Worm (Caenorhabditis elegans): ENCODE data around the gene bud-31.
"Not testable (repeated sequence)": the region's sequence is repeated elsewhere in the genome, so short reads cannot be mapped to it uniquely, and the experiment has no call there.

The bud-31 gene

ce11 chrIII:9682729-9683128, 13.6 kb downstream of the bud-31 start, which contains the start of gene C07A9.5:
C07A9.5 (minus strand) TSS chrIII:9682829.
- not testable (repeated sequence) for TF ChIP-seq Y75B8A.6 (GFP tag; IDR thresholded peaks at IDR 0.05); daf-16 (GFP tag; optimal IDR thresholded peaks at IDR 0.05); daf-16 (tag; optimal IDR thresholded peaks at IDR 0.05); nhr-28 (tag; optimal IDR thresholded peaks at IDR 0.05)

ce11 chrIII:9681206-9681605, 15.1 kb downstream of the bud-31 start, which contains the start of gene C07A9.13:
C07A9.13 (minus strand) TSS chrIII:9681306.
- peak in 1 of 2 experiments; percentile 11 for TF ChIP-seq unc-62 (GFP tag; optimal IDR thresholded peaks at IDR 0.05 in 1 of 2)
- TF ChIP-seq unc-62 (tag; optimal IDR thresholded peaks at IDR 0.05): not testable (repeated sequence)

- TF ChIP-seq unc-62 (GFP tag; optimal IDR thresholded peaks at IDR 0.05 in 1 of 2): peak in 1 of 2 experiments; percentile 55
- TF ChIP-seq unc-62 (tag; optimal IDR thresholded peaks at IDR 0.05): no peak
- TF ChIP-seq zip-2 (tag; optimal IDR thresholded peaks at IDR 0.05): no peak
Observed at ce11 chrIII:9678819-9679218, 17.5 kb downstream of the bud-31 start, which contains the start of gene ugt-60. ugt-60 (minus strand) TSS chrIII:9679051.

DNA sequence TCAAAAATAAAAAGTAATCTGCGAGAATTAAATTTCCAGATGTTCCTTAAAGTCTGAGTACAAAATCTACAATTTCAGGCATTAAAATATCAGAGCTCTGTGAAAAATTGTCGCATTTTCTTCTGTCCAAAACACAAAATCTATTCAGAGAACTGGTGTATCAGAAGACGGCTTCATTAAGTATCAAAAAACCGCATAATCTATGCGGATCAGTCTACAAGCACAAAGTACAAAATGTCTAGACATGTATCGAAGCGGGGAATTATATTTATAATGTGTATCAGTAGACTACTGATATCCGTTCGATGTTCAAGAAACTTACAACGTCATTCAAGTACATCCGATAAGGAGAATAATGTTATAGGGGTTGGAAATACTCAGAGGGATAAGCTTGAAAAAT, 26.8 kb downstream of the bud-31 start:
- no peak for TF ChIP-seq pqm-1 (tag; optimal IDR thresholded peaks at IDR 0.05)
- no peak for TF ChIP-seq Y5F2A.4 (GFP tag; optimal IDR thresholded peaks at IDR 0.05)
- no peak for TF ChIP-seq Y48G9A.11 (GFP tag; IDR thresholded peaks at IDR 0.05)
- no peak for TF ChIP-seq fkh-10 (GFP tag; optimal IDR thresholded peaks at IDR 0.05)
- TF ChIP-seq ztf-11 (tag; optimal IDR thresholded peaks at IDR 0.05): no peak
- TF ChIP-seq lsy-2 (tag; optimal IDR thresholded peaks at IDR 0.05): no peak

- TF ChIP-seq ces-1 (GFP tag; optimal IDR thresholded peaks at IDR 0.05) (no peak), set-16 (GFP tag; IDR thresholded peaks at IDR 0.05) (peak; percentile 89), T26A8.4 (GFP tag; IDR thresholded peaks at IDR 0.05) (no peak; the same call in 1 of the 2 replicates), ZK546.5 (tag; optimal IDR thresholded peaks at IDR 0.05) (no peak), nhr-28 (tag; optimal IDR thresholded peaks at IDR 0.05) (peak; percentile 75), ztf-7 (tag; optimal IDR thresholded peaks at IDR 0.05) (no peak), lin-38 (GFP tag; IDR thresholded peaks at IDR 0.05) (peak; percentile 54), fkh-10 (GFP tag; optimal IDR thresholded peaks at IDR 0.05) (peak; percentile 59), vab-7 (GFP tag; IDR thresholded peaks at IDR 0.05) (no peak; the same call in 1 of the 2 replicates), dmd-8 (GFP tag; IDR thresholded peaks at IDR 0.05) (no peak), hif-1 (tag; optimal IDR thresholded peaks at IDR 0.05) (peak in 1 of 2 experiments; percentile 73), hlh-30 (tag; optimal IDR thresholded peaks at IDR 0.05; ENCODE audit: insufficient read depth) (peak; percentile 75), sdz-12 (GFP tag; optimal IDR thresholded peaks at IDR 0.05) (no peak), lin-15B (tag; optimal IDR thresholded peaks at IDR 0.05) (no peak), zfp-3 (GFP tag; conservative IDR thresholded peaks at IDR 0.05) (no peak), spr-1 (tag; optimal IDR thresholded peaks at IDR 0.05) (peak; percentile 52), nhr-48 (tag; optimal IDR thresholded peaks at IDR 0.05) (peak; percentile 80), lsy-2 (tag; optimal IDR thresholded peaks at IDR 0.05) (peak; percentile 44 to 64), madf-9 (GFP tag; conservative IDR thresholded peaks at IDR 0.05) (no peak), unc-39 (tag; optimal IDR thresholded peaks at IDR 0.05) (no peak), ztf-11 (tag; optimal IDR thresholded peaks at IDR 0.05) (no peak), ceh-32 (tag; optimal IDR thresholded peaks at IDR 0.05; ENCODE audit: poor library complexity) (peak; percentile 15), skn-1 (tag; optimal IDR thresholded peaks at IDR 0.05) (no peak), lin-39 (tag; optimal IDR thresholded peaks at IDR 0.05) (no peak), ZK337.2 (GFP tag; IDR thresholded peaks at IDR 0.05) (no peak), dpl-1 (GFP tag; optimal IDR thresholded peaks at IDR 0.05) (peak; percentile 36), jun-1 (tag; optimal IDR thresholded peaks at IDR 0.05) (no peak), nhr-6 (tag; optimal IDR thresholded peaks at IDR 0.05) (peak; percentile 65), nhr-76 (tag; optimal IDR thresholded peaks at IDR 0.05) (no peak), daf-8 (GFP tag; IDR thresholded peaks at IDR 0.05) (no peak), ceh-82 (tag; optimal IDR thresholded peaks at IDR 0.05) (no peak), lir-3 (tag; optimal IDR thresholded peaks at IDR 0.05) (no peak), hlh-11 (tag; optimal IDR thresholded peaks at IDR 0.05) (peak; percentile 93), zag-1 (tag; optimal IDR thresholded peaks at IDR 0.05) (peak; percentile 1)
Observed at ce11 chrIII:9667591-9668265, 28.6 kb downstream of the bud-31 start, which contains the start of gene C07A9.9. C07A9.9 (minus strand) TSS chrIII:9667641.
